Fruit fly (Drosophila melanogaster) S2 (cell line): ENCODE measurements around the gene Sse.

ENCODE experiments used
- CG8478 ChIP-seq: fragments of >200 bp; optimal IDR thresholded peaks from 2 replicates; lab custom pipeline; 2018
- CTCF ChIP-seq, 2 experiments: fragments of >200 bp; optimal IDR thresholded peaks; 2 replicates each; lab custom pipeline; 2018

The Sse gene

dm6 chr3L:5662071-5662470 lies at the start of gene Sse:
Gene Sse (minus strand): TSS chr3L:5662247.
- TF ChIP-seq CTCF (optimal IDR thresholded peaks at IDR 0.05; lab: Kevin White, UChicago) = peak in 1 of 2 experiments; percentile 14
- no peak for TF ChIP-seq CG8478 (lab: Kevin White, UChicago)

- TF ChIP-seq CG8478 (lab: Kevin White, UChicago) (no peak), CTCF (optimal IDR thresholded peaks at IDR 0.05; lab: Kevin White, UChicago) (no peak)
Measured at dm6 chr3L:5690994-5691503, 29.0 kb upstream of the Sse start.

- TF ChIP-seq CG8478 (lab: Kevin White, UChicago) (no peak), CTCF (optimal IDR thresholded peaks at IDR 0.05; lab: Kevin White, UChicago) (no peak)
Measured at dm6 chr3L:5686274-5686673, 24.2 kb upstream of the Sse start.

- TF ChIP-seq CTCF (optimal IDR thresholded peaks at IDR 0.05; lab: Kevin White, UChicago) (no peak), CG8478 (lab: Kevin White, UChicago) (no peak)
Measured at dm6 chr3L:5678241-5678905, 16.3 kb upstream of the Sse start.

- TF ChIP-seq CTCF (optimal IDR thresholded peaks at IDR 0.05; lab: Kevin White, UChicago) (no peak), CG8478 (lab: Kevin White, UChicago) (no peak)
Measured at dm6 chr3L:5666787-5667186, 4.7 kb upstream of the Sse start.

dm6 chr3L:5665434-5665833 lies 3.4 kb upstream of the Sse start:
- no peak for TF ChIP-seq CG8478 (lab: Kevin White, UChicago)
- TF ChIP-seq CTCF (optimal IDR thresholded peaks at IDR 0.05; lab: Kevin White, UChicago) = no peak

dm6 chr3L:5664719-5664973 lies 2.6 kb upstream of the Sse start:
- TF ChIP-seq CG8478 (lab: Kevin White, UChicago) (no peak), CTCF (optimal IDR thresholded peaks at IDR 0.05; lab: Kevin White, UChicago) (no peak)

- TF ChIP-seq CTCF (optimal IDR thresholded peaks at IDR 0.05; lab: Kevin White, UChicago) = no peak
- no peak for TF ChIP-seq CG8478 (lab: Kevin White, UChicago)
Measured at dm6 chr3L:5663876-5664718, 2.0 kb upstream of the Sse start, which contains the start of gene CG46320. Gene CG46320 (plus strand): TSS chr3L:5664121.

- TF ChIP-seq CG8478 (lab: Kevin White, UChicago) (no peak), CTCF (optimal IDR thresholded peaks at IDR 0.05; lab: Kevin White, UChicago) (no peak)
Measured at dm6 chr3L:5663250-5663649, 1.2 kb upstream of the Sse start.

- no peak for TF ChIP-seq CG8478 (lab: Kevin White, UChicago)
- no peak for TF ChIP-seq CTCF (optimal IDR thresholded peaks at IDR 0.05; lab: Kevin White, UChicago)
Measured at dm6 chr3L:5658368-5658767, 3.7 kb downstream of the Sse start.

- TF ChIP-seq CTCF (optimal IDR thresholded peaks at IDR 0.05; lab: Kevin White, UChicago) (no peak), CG8478 (lab: Kevin White, UChicago) (no peak)
Measured at dm6 chr3L:5657221-5657963, 4.7 kb downstream of the Sse start, which contains the start of gene sif. Gene sif (plus strand): TSS chr3L:5657913.

- TF ChIP-seq CG8478 (lab: Kevin White, UChicago) = no peak
- TF ChIP-seq CTCF (optimal IDR thresholded peaks at IDR 0.05; lab: Kevin White, UChicago) = no peak
Measured at dm6 chr3L:5655751-5656276, 6.2 kb downstream of the Sse start.

dm6 chr3L:5654955-5655750 lies 6.9 kb downstream of the Sse start:
- no peak for TF ChIP-seq CTCF (optimal IDR thresholded peaks at IDR 0.05; lab: Kevin White, UChicago)
- TF ChIP-seq CG8478 (lab: Kevin White, UChicago) = no peak
